Worm (Caenorhabditis elegans) whole organism, L3 larva: ENCODE measurements around the gene gcst-1.

ENCODE experiments used
- eor-1 ChIP-seq, 2 experiments: fragments of 150-350 bp; optimal IDR thresholded peaks; 2 replicates each; lab custom pipeline; 2014 to 2018; ENCODE audit warnings: missing biosample characterization in 2 of 2, missing genetic modification characterization in 2 of 2
- fkh-10 ChIP-seq: sonication (generic microtip); optimal IDR thresholded peaks from 2 replicates; lab custom pipeline; 2017; ENCODE audit warnings: missing biosample characterization, missing genetic modification reagents, missing genetic modification characterization
- fkh-2 ChIP-seq: fragments of 150-350 bp; optimal IDR thresholded peaks from 2 replicates; lab custom pipeline; 2014; ENCODE audit warnings: missing biosample characterization, missing genetic modification reagents, missing genetic modification characterization
- fos-1 ChIP-seq: fragments of 150-350 bp; optimal IDR thresholded peaks from 2 replicates; lab custom pipeline; 2014; ENCODE audit warnings: missing biosample characterization, missing genetic modification characterization
- nhr-12 ChIP-seq: fragments of 150-350 bp; optimal IDR thresholded peaks from 2 replicates; lab custom pipeline; 2014; ENCODE audit warnings: missing biosample characterization, missing genetic modification characterization
- nhr-76 ChIP-seq: fragments of 150-350 bp; sonication (generic microtip); optimal IDR thresholded peaks from 5 replicates; lab custom pipeline; 2014; ENCODE audit warnings: missing biosample characterization, missing genetic modification characterization
- pha-4 ChIP-seq: fragments of 150-350 bp; optimal IDR thresholded peaks from 2 replicates; lab custom pipeline; 2014; ENCODE audit warnings: missing biosample characterization, missing genetic modification reagents, missing genetic modification characterization
- skn-1 ChIP-seq: fragments of 150-350 bp; optimal IDR thresholded peaks from 2 replicates; lab custom pipeline; 2014; ENCODE audit warnings: missing biosample characterization, missing genetic modification characterization
- snpc-4 ChIP-seq: fragments of 150-350 bp; optimal IDR thresholded peaks from 2 replicates; lab custom pipeline; 2014; ENCODE audit warnings: missing biosample characterization, missing genetic modification characterization
- tbx-2 ChIP-seq: sonication (generic microtip); optimal IDR thresholded peaks from 2 replicates; lab custom pipeline; 2016; ENCODE audit warnings: mild to moderate bottlenecking, missing genetic modification characterization, missing compliant biosample characterization
- zag-1 ChIP-seq: fragments of 150-350 bp; optimal IDR thresholded peaks from 2 replicates; lab custom pipeline; 2014; ENCODE audit warnings: missing biosample characterization, missing genetic modification characterization

- no peak for TF ChIP-seq eor-1 (tag; optimal IDR thresholded peaks at IDR 0.05; lab: Kevin White, UChicago)
- peak; percentile 98 for TF ChIP-seq pha-4 (tag; lab: Kevin White, UChicago)
- TF ChIP-seq nhr-76 (tag; lab: Kevin White, UChicago): no peak
- TF ChIP-seq skn-1 (tag; lab: Kevin White, UChicago): peak; percentile 76
- TF ChIP-seq nhr-12: no peak
- TF ChIP-seq tbx-2 (tag; lab: Kevin White, UChicago): peak; percentile 70
- TF ChIP-seq fkh-10 (GFP tag; lab: Kevin White, UChicago): peak; percentile 86
- no peak for TF ChIP-seq fos-1
- peak; percentile 67 for TF ChIP-seq snpc-4 (tag; lab: Kevin White, UChicago)
- TF ChIP-seq fkh-2 (tag; lab: Kevin White, UChicago): no peak
- no peak for TF ChIP-seq zag-1 (tag; lab: Kevin White, UChicago)
Observed at ce11 chrV:5684534-5684933, 28.2 kb upstream of the gcst-1 start, which contains the start of the genes hmgs-1 and F25B4.4.
